Worm (Caenorhabditis elegans): ENCODE data around the gene F14D7.6.

DNA sequence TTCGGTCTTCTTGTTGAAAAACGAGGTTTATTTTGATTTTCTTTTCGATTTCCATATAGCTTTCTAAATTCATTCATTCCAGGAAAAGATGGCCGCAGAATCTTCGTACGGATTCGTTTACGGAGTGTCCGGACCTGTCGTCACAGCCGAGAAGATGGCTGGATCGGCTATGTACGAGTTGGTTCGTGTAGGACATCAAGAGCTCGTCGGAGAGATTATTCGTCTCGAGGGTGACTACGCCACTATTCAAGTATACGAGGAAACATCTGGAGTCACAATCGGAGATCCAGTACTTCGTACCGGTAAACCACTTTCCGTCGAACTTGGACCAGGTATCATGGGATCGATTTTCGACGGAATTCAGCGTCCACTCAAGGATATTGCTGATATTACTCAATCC is 50.4 kb downstream of the F14D7.6 start, which contains the start of gene vha-13:
- TF ChIP-seq hmg-4 (GFP tag; optimal IDR thresholded peaks at IDR 0.05) = no peak
- no peak for TF ChIP-seq pes-1 (GFP tag; IDR thresholded peaks at IDR 0.05)
- TF ChIP-seq sea-1 (GFP tag; conservative IDR thresholded peaks at IDR 0.05) = no peak
- no peak for TF ChIP-seq ama-1 (optimal IDR thresholded peaks at IDR 0.05)

All from whole organism, early embryonic.